Worm (Caenorhabditis elegans) whole organism, early embryonic: ENCODE measurements around the gene igeg-2.

Source experiments
- B0310.2 ChIP-seq: sonication (generic microtip); optimal IDR thresholded peaks from 2 replicates; lab custom pipeline; 2016; ENCODE audit warnings: mild to moderate bottlenecking, missing genetic modification characterization, missing compliant biosample characterization
- aly-1 ChIP-seq: sonication (generic microtip); optimal IDR thresholded peaks from 2 replicates; lab custom pipeline; 2016; ENCODE audit warnings: missing genetic modification characterization, missing compliant biosample characterization
- ama-1 ChIP-seq: fragments of 150-350 bp; optimal IDR thresholded peaks from 2 replicates; lab custom pipeline; 2014
- ceh-13 ChIP-seq: fragments of 200-800 bp; sonication (Bioruptor generic); optimal IDR thresholded peaks from 2 replicates; lab custom pipeline; 2018; ENCODE audit warnings: mild to moderate bottlenecking, missing genetic modification characterization, missing compliant biosample characterization
- ceh-36 ChIP-seq: sonication (generic microtip); optimal IDR thresholded peaks from 2 replicates; lab custom pipeline; 2016; ENCODE audit warnings: missing genetic modification characterization, inconsistent platforms, missing compliant biosample characterization
- ets-7 ChIP-seq: sonication (generic microtip); optimal IDR thresholded peaks from 2 replicates; lab custom pipeline; 2016; ENCODE audit warnings: missing genotype, missing genetic modification characterization, missing compliant biosample characterization
- flt-1 ChIP-seq: fragments of 200-800 bp; sonication (Bioruptor generic); IDR thresholded peaks from 2 replicates; pipeline ENCODE4 v1.3.6; 2022; ENCODE audit warnings: missing genetic modification characterization, missing compliant biosample characterization
- hmg-4 ChIP-seq: fragments of 200-800 bp; sonication (Bioruptor generic); optimal IDR thresholded peaks from 2 replicates; lab custom pipeline; 2018; ENCODE audit warnings: mild to moderate bottlenecking, missing genetic modification characterization, missing compliant biosample characterization
- hnd-1 ChIP-seq: sonication (generic microtip); optimal IDR thresholded peaks from 2 replicates; lab custom pipeline; 2016; ENCODE audit warnings: missing genetic modification characterization, missing compliant biosample characterization
- sea-1 ChIP-seq: fragments of 200-800 bp; sonication (Bioruptor generic); conservative IDR thresholded peaks from 2 replicates; pipeline ENCODE4 v1.3.6; 2022; ENCODE audit warnings: missing genetic modification characterization, missing compliant biosample characterization
- tbx-11 ChIP-seq: fragments of 200-800 bp; sonication (Bioruptor generic); IDR thresholded peaks from 2 replicates; pipeline ENCODE4 v1.3.6; 2022; ENCODE audit warnings: missing genetic modification characterization, missing compliant biosample characterization
- tbx-37 ChIP-seq: fragments of 200-800 bp; sonication (Bioruptor generic); conservative IDR thresholded peaks from 2 replicates; pipeline ENCODE4 v1.3.6; 2022; ENCODE audit warnings: missing genetic modification reagents, missing genetic modification characterization, missing compliant biosample characterization
- tra-4 ChIP-seq: sonication (generic microtip); optimal IDR thresholded peaks from 2 replicates; lab custom pipeline; 2017; ENCODE audit warnings: missing genetic modification characterization, missing compliant biosample characterization

DNA sequence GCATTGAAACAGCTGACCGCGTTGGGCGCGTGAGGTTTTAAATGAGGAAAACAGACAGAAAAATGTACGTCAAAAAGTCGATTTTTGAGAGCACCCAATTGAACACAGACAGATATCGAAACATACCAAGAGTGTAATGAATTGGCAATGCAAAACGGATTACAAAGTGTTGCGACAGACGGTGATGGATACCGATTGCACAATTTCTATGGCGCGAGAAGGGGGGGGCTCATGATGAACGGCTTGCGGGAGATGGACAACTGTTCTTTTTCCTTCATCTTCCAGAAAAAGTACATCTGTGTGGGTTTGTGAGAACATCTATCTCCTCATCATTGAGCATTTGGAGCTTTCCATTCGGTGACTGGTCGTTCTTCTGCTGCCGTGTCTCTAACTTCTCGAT lies 17.1 kb upstream of the igeg-2 start:
- TF ChIP-seq ama-1 (lab: Kevin White, UChicago) (no peak), sea-1 (GFP tag; lab: Robert Waterston, UW) (no peak), tbx-11 (GFP tag; lab: Robert Waterston, UW) (no peak), ceh-36 (tag; lab: Kevin White, UChicago) (no peak), tbx-37 (no peak), tra-4 (tag; lab: Kevin White, UChicago) (no peak), hmg-4 (GFP tag; lab: Kevin White, UChicago) (no peak), aly-1 (tag; lab: Kevin White, UChicago) (no peak), ceh-13 (GFP tag; lab: Kevin White, UChicago) (no peak), hnd-1 (tag; lab: Kevin White, UChicago) (no peak), flt-1 (GFP tag; lab: Robert Waterston, UW) (no peak), ets-7 (no peak), B0310.2 (tag; lab: Kevin White, UChicago) (no peak)
